Worm (Caenorhabditis elegans) whole organism, L3 larva: ENCODE data around the gene ugt-49.

Experiments
- R02D3.7 ChIP-seq: fragments of 150-350 bp; optimal IDR thresholded peaks from 2 replicates; lab custom pipeline; 2014; ENCODE audit warnings: missing biosample characterization, missing genetic modification characterization
- ZK546.5 ChIP-seq: sonication (generic microtip); optimal IDR thresholded peaks from 2 replicates; lab custom pipeline; 2017; ENCODE audit warnings: missing biosample characterization, missing genetic modification characterization
- ama-1 ChIP-seq: fragments of 150-350 bp; optimal IDR thresholded peaks from 2 replicates; lab custom pipeline; 2018
- ceh-16 ChIP-seq: sonication (generic microtip); optimal IDR thresholded peaks from 2 replicates; lab custom pipeline; 2017; ENCODE audit warnings: missing biosample characterization, missing genetic modification characterization
- ceh-28 ChIP-seq: fragments of 150-350 bp; optimal IDR thresholded peaks from 2 replicates; lab custom pipeline; 2014; ENCODE audit warnings: missing biosample characterization, missing genetic modification reagents, missing genetic modification characterization
- daf-12 ChIP-seq: fragments of 150-350 bp; optimal IDR thresholded peaks from 2 replicates; lab custom pipeline; 2014; ENCODE audit warnings: missing biosample characterization, missing genetic modification reagents, missing genetic modification characterization
- elt-1 ChIP-seq: fragments of 150-350 bp; optimal IDR thresholded peaks from 2 replicates; lab custom pipeline; 2014; ENCODE audit warnings: missing biosample characterization, missing genetic modification characterization
- elt-2 ChIP-seq: sonication (generic microtip); optimal IDR thresholded peaks from 2 replicates; lab custom pipeline; 2016; ENCODE audit warnings: missing genetic modification reagents, mild to moderate bottlenecking, missing genetic modification characterization, missing compliant biosample characterization
- elt-3 ChIP-seq, 3 experiments: fragments of 150-350 bp in 1 of 3; sonication (generic microtip) in 2 of 3; optimal IDR thresholded peaks; 2 replicates in 2 of 3; 4 replicates in 1 of 3; lab custom pipeline; 2014 to 2017; ENCODE audit warnings: missing biosample characterization in 3 of 3, missing genetic modification characterization in 3 of 3
- fkh-10 ChIP-seq: sonication (generic microtip); optimal IDR thresholded peaks from 2 replicates; lab custom pipeline; 2017; ENCODE audit warnings: missing biosample characterization, missing genetic modification reagents, missing genetic modification characterization
- fos-1 ChIP-seq: fragments of 150-350 bp; optimal IDR thresholded peaks from 2 replicates; lab custom pipeline; 2014; ENCODE audit warnings: missing biosample characterization, missing genetic modification characterization
- hmg-11 ChIP-seq: sonication (generic microtip); optimal IDR thresholded peaks from 2 replicates; lab custom pipeline; 2016; ENCODE audit warnings: missing genetic modification characterization, missing compliant biosample characterization
- jun-1 ChIP-seq: fragments of 150-350 bp; optimal IDR thresholded peaks from 2 replicates; lab custom pipeline; 2014; ENCODE audit warnings: missing biosample characterization, missing genetic modification reagents, missing genetic modification characterization
- lin-15B ChIP-seq: fragments of 150-350 bp; optimal IDR thresholded peaks from 2 replicates; lab custom pipeline; 2014; ENCODE audit warnings: missing biosample characterization, missing genetic modification characterization
- lin-39 ChIP-seq: fragments of 150-350 bp; optimal IDR thresholded peaks from 2 replicates; lab custom pipeline; 2018; ENCODE audit warnings: missing biosample characterization, missing genetic modification reagents, missing genetic modification characterization
- mdl-1 ChIP-seq: fragments of 150-350 bp; optimal IDR thresholded peaks from 2 replicates; lab custom pipeline; 2014; ENCODE audit warnings: missing biosample characterization, missing genetic modification characterization
- mml-1 ChIP-seq: fragments of 150-350 bp; sonication (generic microtip); optimal IDR thresholded peaks from 3 replicates; lab custom pipeline; 2014; ENCODE audit warnings: missing biosample characterization, missing genetic modification characterization
- nfya-1 ChIP-seq: sonication (generic microtip); optimal IDR thresholded peaks from 2 replicates; lab custom pipeline; 2017; ENCODE audit warnings: missing genetic modification characterization, mild to moderate bottlenecking, missing compliant biosample characterization, antibody characterized with exemption, moderate library complexity; ENCODE audit not compliant: insufficient read depth
- nhr-11 ChIP-seq: fragments of 150-350 bp; optimal IDR thresholded peaks from 2 replicates; lab custom pipeline; 2014; ENCODE audit warnings: missing biosample characterization, missing genetic modification characterization
- nhr-12 ChIP-seq: fragments of 150-350 bp; optimal IDR thresholded peaks from 2 replicates; lab custom pipeline; 2014; ENCODE audit warnings: missing biosample characterization, missing genetic modification characterization
- nhr-23 ChIP-seq: fragments of 150-350 bp; optimal IDR thresholded peaks from 2 replicates; lab custom pipeline; 2014; ENCODE audit warnings: missing biosample characterization, missing genetic modification reagents, missing genetic modification characterization
- nhr-237 ChIP-seq: fragments of 150-350 bp; optimal IDR thresholded peaks from 2 replicates; lab custom pipeline; 2014; ENCODE audit warnings: missing biosample characterization, missing genetic modification characterization
- nhr-25 ChIP-seq: sonication (generic microtip); optimal IDR thresholded peaks from 2 replicates; lab custom pipeline; 2017; ENCODE audit warnings: missing biosample characterization, missing genetic modification characterization
- nhr-28 ChIP-seq: fragments of 150-350 bp; optimal IDR thresholded peaks from 2 replicates; lab custom pipeline; 2014; ENCODE audit warnings: missing biosample characterization, missing genetic modification characterization
- nhr-43 ChIP-seq: sonication (generic microtip); optimal IDR thresholded peaks from 2 replicates; lab custom pipeline; 2016; ENCODE audit warnings: mild to moderate bottlenecking, missing genetic modification characterization, missing compliant biosample characterization; ENCODE audit not compliant: poor library complexity, severe bottlenecking
- nhr-67 ChIP-seq: fragments of 150-350 bp; optimal IDR thresholded peaks from 2 replicates; lab custom pipeline; 2014; ENCODE audit warnings: missing biosample characterization, missing genetic modification characterization
- nhr-76 ChIP-seq: fragments of 150-350 bp; sonication (generic microtip); optimal IDR thresholded peaks from 5 replicates; lab custom pipeline; 2014; ENCODE audit warnings: missing biosample characterization, missing genetic modification characterization
- nhr-77 ChIP-seq: fragments of 150-350 bp; optimal IDR thresholded peaks from 2 replicates; lab custom pipeline; 2014; ENCODE audit warnings: missing biosample characterization, missing genetic modification characterization
- pha-4 ChIP-seq: fragments of 150-350 bp; optimal IDR thresholded peaks from 2 replicates; lab custom pipeline; 2014; ENCODE audit warnings: missing biosample characterization, missing genetic modification reagents, missing genetic modification characterization
- pqm-1 ChIP-seq: fragments of 150-350 bp; optimal IDR thresholded peaks from 2 replicates; lab custom pipeline; 2017; ENCODE audit warnings: missing biosample characterization, missing genetic modification characterization, inconsistent platforms
- skn-1 ChIP-seq: fragments of 150-350 bp; optimal IDR thresholded peaks from 2 replicates; lab custom pipeline; 2014; ENCODE audit warnings: missing biosample characterization, missing genetic modification characterization
- tbx-2 ChIP-seq: sonication (generic microtip); optimal IDR thresholded peaks from 2 replicates; lab custom pipeline; 2016; ENCODE audit warnings: mild to moderate bottlenecking, missing genetic modification characterization, missing compliant biosample characterization
- unc-39 ChIP-seq: sonication (generic microtip); optimal IDR thresholded peaks from 4 replicates; lab custom pipeline; 2017; ENCODE audit warnings: missing biosample characterization, missing genetic modification characterization
- unc-62 ChIP-seq: fragments of 150-350 bp; sonication (generic microtip); optimal IDR thresholded peaks from 4 replicates; lab custom pipeline; 2014; ENCODE audit warnings: missing biosample characterization, missing genetic modification reagents, missing genetic modification characterization
- ztf-11 ChIP-seq: fragments of 150-350 bp; optimal IDR thresholded peaks from 2 replicates; lab custom pipeline; 2014; ENCODE audit warnings: missing biosample characterization, missing genetic modification characterization

ugt-49 gene

DNA sequence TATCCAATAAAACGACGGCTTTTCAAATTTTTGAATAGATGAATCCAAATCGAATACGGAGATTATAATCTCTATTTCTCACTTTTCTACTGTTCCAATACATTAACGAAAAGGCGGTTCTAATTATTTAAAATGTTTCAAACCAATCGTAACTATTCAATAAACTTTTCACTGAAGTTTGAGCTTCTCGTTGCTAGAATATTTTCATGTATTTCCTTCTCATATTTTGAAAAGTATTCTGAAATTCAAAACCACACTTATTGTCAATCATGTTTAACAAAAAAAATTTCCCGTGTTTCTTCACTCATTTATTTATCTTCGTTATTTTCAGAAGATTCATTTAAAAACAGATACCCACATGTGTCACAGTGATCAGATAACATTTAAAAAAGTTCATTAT lies 30.7 kb downstream of the ugt-49 start, which contains the start of gene F15H10.8:
TSS of gene F15H10.8 (minus strand) at position 101 of the 400 bp plus-strand sequence.
- no peak for TF ChIP-seq daf-12 (tag; lab: Kevin White, UChicago)
- TF ChIP-seq elt-3 (tag; optimal IDR thresholded peaks at IDR 0.05; lab: Kevin White, UChicago), result no peak
- no peak for TF ChIP-seq ceh-28 (tag; lab: Kevin White, UChicago)
- no peak for TF ChIP-seq nhr-23 (tag; lab: Kevin White, UChicago)
- no peak for TF ChIP-seq nfya-1 (tag; lab: Kevin White, UChicago)
- no peak for TF ChIP-seq pqm-1 (tag; lab: Kevin White, UChicago)
- no peak for TF ChIP-seq elt-1 (tag; lab: Kevin White, UChicago)
- no peak for TF ChIP-seq ama-1
- TF ChIP-seq nhr-12, result no peak
- no peak for TF ChIP-seq lin-15B (tag; lab: Kevin White, UChicago)
- TF ChIP-seq ztf-11, result no peak
- TF ChIP-seq nhr-43 (tag; lab: Kevin White, UChicago), result no peak
- no peak for TF ChIP-seq skn-1 (tag; lab: Kevin White, UChicago)
- TF ChIP-seq hmg-11 (tag; lab: Kevin White, UChicago), result no peak
- no peak for TF ChIP-seq mml-1 (tag; lab: Kevin White, UChicago)
- TF ChIP-seq unc-39, result no peak
- TF ChIP-seq elt-2 (tag; lab: Kevin White, UChicago), result no peak
- no peak for TF ChIP-seq nhr-67 (tag; lab: Kevin White, UChicago)
- TF ChIP-seq fos-1 (tag; lab: Kevin White, UChicago), result no peak
- TF ChIP-seq nhr-77 (tag; lab: Kevin White, UChicago), result no peak

ce11 chrV:10404701-10405100 lies 32.6 kb downstream of the ugt-49 start:
- TF ChIP-seq hmg-11 (tag; lab: Kevin White, UChicago), result no peak
- TF ChIP-seq ceh-16 (tag; lab: Kevin White, UChicago), result no peak
- TF ChIP-seq nhr-43 (tag; lab: Kevin White, UChicago), result no peak
- TF ChIP-seq nhr-28, result no peak
- no peak for TF ChIP-seq mml-1 (tag; lab: Kevin White, UChicago)
- no peak for TF ChIP-seq unc-62 (GFP tag; lab: Kevin White, UChicago)
- no peak for TF ChIP-seq fos-1 (tag; lab: Kevin White, UChicago)
- TF ChIP-seq tbx-2, result no peak
- TF ChIP-seq mdl-1 (tag; lab: Kevin White, UChicago), result no peak
- TF ChIP-seq elt-1 (tag; lab: Kevin White, UChicago), result no peak
- no peak for TF ChIP-seq nhr-76 (tag; lab: Kevin White, UChicago)
- TF ChIP-seq, all 47 proteins: peak for 0

- TF ChIP-seq nhr-76 (tag; lab: Kevin White, UChicago), result no peak
- TF ChIP-seq tbx-2, result no peak
- no peak for TF ChIP-seq unc-62 (GFP tag; lab: Kevin White, UChicago)
- TF ChIP-seq pha-4, result no peak
- no peak for TF ChIP-seq nhr-11 (tag; lab: Kevin White, UChicago)
- no peak for TF ChIP-seq jun-1 (tag; lab: Kevin White, UChicago)
- TF ChIP-seq nhr-25 (tag; lab: Kevin White, UChicago), result no peak
- no peak for TF ChIP-seq ceh-16 (tag; lab: Kevin White, UChicago)
- no peak for TF ChIP-seq mdl-1 (tag; lab: Kevin White, UChicago)
- no peak for TF ChIP-seq ceh-28 (tag; lab: Kevin White, UChicago)
- no peak for TF ChIP-seq elt-2 (tag; lab: Kevin White, UChicago)
- no peak for TF ChIP-seq nhr-237 (tag; lab: Kevin White, UChicago)
- TF ChIP-seq R02D3.7 (tag; lab: Kevin White, UChicago), result no peak
- no peak for TF ChIP-seq lin-15B (tag; lab: Kevin White, UChicago)
- no peak for TF ChIP-seq fkh-10 (GFP tag; lab: Kevin White, UChicago)
- TF ChIP-seq ZK546.5 (tag; lab: Kevin White, UChicago), result no peak
- no peak for TF ChIP-seq lin-39 (tag; lab: Kevin White, UChicago)
- TF ChIP-seq nhr-77 (tag; lab: Kevin White, UChicago), result no peak
- no peak for TF ChIP-seq unc-39
- TF ChIP-seq nhr-43 (tag; lab: Kevin White, UChicago), result no peak
Measured at ce11 chrV:10406313-10406712, 34.2 kb downstream of the ugt-49 start, which contains the start of gene F15H10.7. Gene F15H10.7, minus strand, starts transcription at chrV:10406413.
